Fruit fly (Drosophila melanogaster) whole organism, embryonic: Measurements from ENCODE around the gene Tdg.

ENCODE experiments used
- Asciz ChIP-seq: fragments of 200-800 bp; sonication (Bioruptor generic); optimal IDR thresholded peaks from 2 replicates; lab custom pipeline; 2017; ENCODE audit warnings: missing biosample characterization, mild to moderate bottlenecking, missing genetic modification characterization, missing genetic modification reagents
- BEAF-32 ChIP-seq: fragments of 200-800 bp; sonication (Bioruptor generic); optimal IDR thresholded peaks from 3 replicates; lab custom pipeline; 2017; ENCODE audit warnings: missing biosample characterization, missing genetic modification characterization, mild to moderate bottlenecking, moderate library complexity, missing genetic modification reagents
- Bgb ChIP-seq: fragments of 200-800 bp; sonication (Bioruptor generic); IDR thresholded peaks from 2 replicates; pipeline ENCODE4 v1.3.6; 2022; ENCODE audit warnings: missing biosample characterization, missing genetic modification characterization; ENCODE audit not compliant: partially characterized antibody
- CG1024 ChIP-seq: fragments of 200-800 bp; sonication (Bioruptor generic); IDR thresholded peaks from 2 replicates; pipeline ENCODE4 v1.3.6; 2022; ENCODE audit warnings: missing biosample characterization, missing genetic modification characterization
- CG10274 ChIP-seq: fragments of 200-800 bp; sonication (Bioruptor generic); optimal IDR thresholded peaks from 3 replicates; lab custom pipeline; 2017; ENCODE audit warnings: missing biosample characterization, mild to moderate bottlenecking, missing genetic modification characterization
- CG10565 ChIP-seq: fragments of 200-800 bp; sonication (Bioruptor generic); optimal IDR thresholded peaks from 3 replicates; lab custom pipeline; 2016; ENCODE audit warnings: missing biosample characterization, mild to moderate bottlenecking, missing genetic modification characterization
- CG12219 ChIP-seq: fragments of 200-800 bp; sonication (Bioruptor generic); optimal IDR thresholded peaks from 3 replicates; lab custom pipeline; 2018; ENCODE audit warnings: missing biosample characterization, mild to moderate bottlenecking, missing genetic modification characterization
- CG14860 ChIP-seq: fragments of 200-800 bp; sonication (Bioruptor generic); IDR thresholded peaks from 3 replicates; pipeline ENCODE4 v1.3.6; 2022; ENCODE audit warnings: missing biosample characterization, missing genetic modification characterization; ENCODE audit not compliant: partially characterized antibody
- CG15514 ChIP-seq: fragments of 200-800 bp; sonication (Bioruptor generic); optimal IDR thresholded peaks from 3 replicates; lab custom pipeline; 2017; ENCODE audit warnings: missing biosample characterization, missing genetic modification characterization, mild to moderate bottlenecking, moderate library complexity, missing genetic modification reagents
- CG17612 ChIP-seq: fragments of 200-800 bp; sonication (Bioruptor generic); IDR thresholded peaks from 2 replicates; pipeline ENCODE4 v1.3.6; 2022; ENCODE audit warnings: missing biosample characterization, missing genetic modification characterization
- CG17912 ChIP-seq: fragments of 200-800 bp; sonication (Bioruptor generic); optimal IDR thresholded peaks from 2 replicates; lab custom pipeline; 2018; ENCODE audit warnings: missing biosample characterization, mild to moderate bottlenecking, missing genetic modification characterization
- CG1792 ChIP-seq: fragments of 200-800 bp; sonication (Bioruptor generic); optimal IDR thresholded peaks from 2 replicates; lab custom pipeline; 2016; ENCODE audit warnings: missing biosample characterization, missing genetic modification characterization
- CG2199 ChIP-seq: fragments of 200-800 bp; sonication (Bioruptor generic); IDR thresholded peaks from 3 replicates; pipeline ENCODE4 v1.3.6; 2022; ENCODE audit warnings: missing biosample characterization, missing genetic modification characterization
- CG4360 ChIP-seq: fragments of 200-800 bp; sonication (Bioruptor generic); IDR thresholded peaks from 2 replicates; pipeline ENCODE4 v1.3.6; 2022; ENCODE audit warnings: missing biosample characterization, missing genetic modification characterization
- CG43689 ChIP-seq: fragments of 200-800 bp; sonication (Bioruptor generic); IDR thresholded peaks from 2 replicates; pipeline ENCODE4 v1.3.6; 2022; ENCODE audit warnings: missing biosample characterization, missing genetic modification characterization
- CG7839 ChIP-seq: fragments of 200-800 bp; sonication (Bioruptor generic); optimal IDR thresholded peaks from 3 replicates; lab custom pipeline; 2018; ENCODE audit warnings: missing biosample characterization, mild to moderate bottlenecking, missing genetic modification characterization, moderate library complexity
- CG8478 ChIP-seq: fragments of >200 bp; optimal IDR thresholded peaks from 2 replicates; lab custom pipeline; 2018
- D19A ChIP-seq: fragments of 200-800 bp; optimal IDR thresholded peaks from 3 replicates; lab custom pipeline; 2019; ENCODE audit warnings: missing biosample characterization, mild to moderate bottlenecking, missing genetic modification characterization, moderate library complexity
- Dbx ChIP-seq: fragments of 200-800 bp; sonication (Bioruptor generic); IDR thresholded peaks from 3 replicates; pipeline ENCODE4 v1.3.6; 2022; ENCODE audit warnings: missing biosample characterization, missing genetic modification characterization
- Doc2 ChIP-seq: fragments of 200-800 bp; sonication (Bioruptor generic); IDR thresholded peaks from 2 replicates; pipeline ENCODE4 v1.3.6; 2022; ENCODE audit warnings: missing biosample characterization, missing genetic modification characterization
- Doc3 ChIP-seq: fragments of 200-800 bp; sonication (Bioruptor generic); IDR thresholded peaks from 3 replicates; pipeline ENCODE4 v1.3.6; 2022; ENCODE audit warnings: missing biosample characterization, missing genetic modification characterization; ENCODE audit not compliant: partially characterized antibody
- Drgx ChIP-seq: fragments of 200-800 bp; sonication (Bioruptor generic); IDR thresholded peaks from 2 replicates; pipeline ENCODE4 v1.3.6; 2022; ENCODE audit warnings: missing biosample characterization, missing genetic modification characterization
- E2f2 ChIP-seq: fragments of 200-800 bp; sonication (Bioruptor generic); IDR thresholded peaks from 2 replicates; pipeline ENCODE4 v1.3.6; 2022; ENCODE audit warnings: missing biosample characterization, missing genetic modification characterization
- Elba2 ChIP-seq: fragments of 200-800 bp; sonication (Bioruptor generic); optimal IDR thresholded peaks from 3 replicates; lab custom pipeline; 2016; ENCODE audit warnings: missing biosample characterization, missing genetic modification characterization
- HLHmδ ChIP-seq: fragments of 200-800 bp; sonication (Bioruptor generic); optimal IDR thresholded peaks from 2 replicates; lab custom pipeline; 2018; ENCODE audit warnings: missing biosample characterization, mild to moderate bottlenecking, missing genetic modification characterization, moderate library complexity
- HmgD ChIP-seq: fragments of 200-800 bp; sonication (Bioruptor generic); optimal IDR thresholded peaks from 3 replicates; lab custom pipeline; 2016; ENCODE audit warnings: missing biosample characterization, missing genetic modification characterization
- Lim3 ChIP-seq: fragments of 200-800 bp; sonication (Bioruptor generic); IDR thresholded peaks from 2 replicates; pipeline ENCODE4 v1.3.6; 2022; ENCODE audit warnings: missing biosample characterization, missing genetic modification characterization
- Lpt ChIP-seq: fragments of >200 bp; optimal IDR thresholded peaks from 2 replicates; lab custom pipeline; 2018; ENCODE audit warnings: missing biosample characterization, missing genetic modification characterization
- MESR4 ChIP-seq: fragments of 200-800 bp; sonication (Bioruptor generic); optimal IDR thresholded peaks from 2 replicates; lab custom pipeline; 2018; ENCODE audit warnings: missing biosample characterization, mild to moderate bottlenecking, missing genetic modification characterization, moderate library complexity
- Med ChIP-seq: fragments of 200-800 bp; sonication (Bioruptor generic); peaks from one replicate; lab custom pipeline; 2016; ENCODE audit warnings: missing biosample characterization, missing genetic modification characterization, mild to moderate bottlenecking, inconsistent platforms, moderate library complexity
- Neu2 ChIP-seq: fragments of 200-800 bp; sonication (Bioruptor generic); optimal IDR thresholded peaks from 3 replicates; lab custom pipeline; 2016; ENCODE audit warnings: missing biosample characterization, missing genetic modification characterization, borderline replicate concordance
- Ravus ChIP-seq: fragments of 200-800 bp; sonication (Bioruptor generic); IDR thresholded peaks from 2 replicates; pipeline ENCODE4 v1.3.6; 2022; ENCODE audit warnings: missing biosample characterization, missing genetic modification characterization
- Scr ChIP-seq: fragments of 200-800 bp; sonication (Bioruptor generic); IDR thresholded peaks from 2 replicates; pipeline ENCODE4 v1.3.6; 2022; ENCODE audit warnings: missing biosample characterization, missing genetic modification characterization; ENCODE audit not compliant: partially characterized antibody
- aop ChIP-seq: fragments of 200-800 bp; sonication (Bioruptor generic); IDR thresholded peaks from 2 replicates; pipeline ENCODE4 v1.3.6; 2022; ENCODE audit warnings: missing biosample characterization, missing genetic modification characterization
- chm ChIP-seq: fragments of 200-800 bp; sonication (Bioruptor generic); IDR thresholded peaks from 2 replicates; pipeline ENCODE4 v1.3.6; 2022; ENCODE audit warnings: missing biosample characterization, missing genetic modification characterization
- ewg ChIP-seq: fragments of 200-800 bp; sonication (Bioruptor generic); optimal IDR thresholded peaks from 3 replicates; lab custom pipeline; 2017; ENCODE audit warnings: mild to moderate bottlenecking, missing biosample characterization, missing genetic modification reagents, missing genetic modification characterization
- gem ChIP-seq: fragments of 200-800 bp; sonication (Bioruptor generic); optimal IDR thresholded peaks from 2 replicates; lab custom pipeline; 2019; ENCODE audit warnings: missing biosample characterization, mild to moderate bottlenecking, missing genetic modification characterization, moderate library complexity
- inv ChIP-seq: fragments of 200-800 bp; sonication (Bioruptor generic); IDR thresholded peaks from 2 replicates; pipeline ENCODE4 v1.3.6; 2022; ENCODE audit warnings: missing biosample characterization, missing genetic modification characterization; ENCODE audit not compliant: partially characterized antibody
- kah ChIP-seq: fragments of 200-800 bp; sonication (Bioruptor generic); optimal IDR thresholded peaks from 2 replicates; lab custom pipeline; 2018; ENCODE audit warnings: missing biosample characterization, mild to moderate bottlenecking, missing genetic modification characterization
- luna ChIP-seq: fragments of 200-800 bp; sonication (Bioruptor generic); optimal IDR thresholded peaks from 2 replicates; lab custom pipeline; 2016; ENCODE audit warnings: missing biosample characterization, missing genetic modification characterization
- mld ChIP-seq: fragments of 200-800 bp; sonication (Bioruptor generic); IDR thresholded peaks from 3 replicates; pipeline ENCODE4 v1.3.6; 2022; ENCODE audit warnings: missing biosample characterization, missing genetic modification characterization; ENCODE audit not compliant: partially characterized antibody
- pita ChIP-seq: fragments of 200-800 bp; sonication (Bioruptor generic); optimal IDR thresholded peaks from 2 replicates; lab custom pipeline; 2017; ENCODE audit warnings: missing biosample characterization, mild to moderate bottlenecking, missing genetic modification characterization
- prd ChIP-seq, 3 experiments: fragments of >200 bp in 2 of 3; fragments of 200-800 bp in 1 of 3; sonication (Bioruptor generic) in 1 of 3; optimal IDR thresholded peaks in 2 of 3; IDR thresholded peaks in 1 of 3; 2 replicates in 2 of 3; 3 replicates in 1 of 3; pipeline versions ENCODE4 v1.3.6 to Lab custom; 2017 to 2022; ENCODE audit warnings: missing biosample characterization in 1 of 3, missing genetic modification characterization in 1 of 3
- row ChIP-seq: fragments of 200-800 bp; sonication (Bioruptor generic); IDR thresholded peaks from 3 replicates; pipeline ENCODE4 v1.3.6; 2022; ENCODE audit warnings: missing biosample characterization, missing genetic modification characterization
- sens ChIP-seq: fragments of 200-800 bp; sonication (Bioruptor generic); peaks from one replicate; lab custom pipeline; 2016; ENCODE audit warnings: missing biosample characterization, missing genetic modification characterization
- seq ChIP-seq: fragments of 200-800 bp; sonication (Bioruptor generic); IDR thresholded peaks from 2 replicates; pipeline ENCODE4 v1.3.6; 2022; ENCODE audit warnings: missing biosample characterization, missing genetic modification characterization
- tio ChIP-seq: fragments of 200-800 bp; sonication (Bioruptor generic); optimal IDR thresholded peaks from 2 replicates; lab custom pipeline; 2017; ENCODE audit warnings: missing biosample characterization, missing genetic modification characterization, inconsistent platforms
- vvl ChIP-seq: fragments of 200-800 bp; sonication (Bioruptor generic); IDR thresholded peaks from 2 replicates; pipeline ENCODE4 v1.3.6; 2022; ENCODE audit warnings: missing biosample characterization, missing genetic modification characterization

Gene Tdg

DNA sequence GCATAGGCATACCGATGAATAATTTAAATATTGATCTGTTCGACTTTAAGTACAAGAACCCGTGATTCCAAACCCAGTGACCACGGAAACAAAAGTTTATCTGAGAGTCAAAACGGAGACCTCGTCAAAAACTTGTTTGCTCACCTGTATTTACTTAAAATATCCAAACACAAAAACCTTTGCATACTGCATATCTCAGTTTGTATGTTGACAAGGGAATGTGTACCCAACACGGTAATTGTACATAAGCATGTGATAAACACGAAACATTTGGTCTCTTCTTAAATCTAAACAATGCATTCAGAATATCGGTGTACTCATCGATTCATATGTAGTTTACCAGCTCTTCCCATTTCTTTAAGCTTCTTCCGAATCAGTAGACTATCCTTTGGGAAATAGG, 59.9 kb downstream of the Tdg start (continued):
- TF ChIP-seq gem (tag; lab: Kevin White, UChicago) (peak; percentile 91), CG10274 (GFP tag; lab: Kevin White, UChicago) (peak; percentile 82), pita (GFP tag; lab: Kevin White, UChicago) (no peak), CG43689 (no peak), Bgb (no peak), CG8478 (lab: Kevin White, UChicago) (no peak), Elba2 (GFP tag; lab: Kevin White, UChicago) (no peak), chm (GFP tag; lab: Robert Waterston, UW) (peak; percentile 97), Med (peak; percentile 99), Drgx (GFP tag; lab: Robert Waterston, UW) (no peak), Ravus (GFP tag; lab: Robert Waterston, UW) (no peak; the same call in 1 of the 2 replicates), prd (optimal IDR thresholded peaks at IDR 0.05; lab: Kevin White, UChicago) (no peak), prd (GFP tag; IDR thresholded peaks at IDR 0.05; lab: Robert Waterston, UW) (no peak; the same call in 1 of the 3 replicates), vvl (GFP tag; lab: Robert Waterston, UW) (peak; percentile 87), CG1792 (peak; percentile 89), kah (GFP tag; lab: Kevin White, UChicago) (peak; percentile 87), Scr (GFP tag; lab: Robert Waterston, UW) (no peak), Neu2 (GFP tag; lab: Kevin White, UChicago) (peak; percentile 77), HmgD (peak; percentile 23), E2f2 (peak; percentile 72), Doc2 (GFP tag; lab: Robert Waterston, UW) (no peak), CG7839 (peak; percentile 78), CG4360 (GFP tag; lab: Robert Waterston, UW) (peak; percentile 77), HLHmδ (GFP tag; lab: Kevin White, UChicago) (peak; percentile 99), CG17912 (peak; percentile 96), mld (GFP tag; lab: Robert Waterston, UW) (no peak), tio (peak; percentile 85), ewg (GFP tag; lab: Kevin White, UChicago) (peak; percentile 78), Lim3 (GFP tag; lab: Robert Waterston, UW) (no peak)

DNA sequence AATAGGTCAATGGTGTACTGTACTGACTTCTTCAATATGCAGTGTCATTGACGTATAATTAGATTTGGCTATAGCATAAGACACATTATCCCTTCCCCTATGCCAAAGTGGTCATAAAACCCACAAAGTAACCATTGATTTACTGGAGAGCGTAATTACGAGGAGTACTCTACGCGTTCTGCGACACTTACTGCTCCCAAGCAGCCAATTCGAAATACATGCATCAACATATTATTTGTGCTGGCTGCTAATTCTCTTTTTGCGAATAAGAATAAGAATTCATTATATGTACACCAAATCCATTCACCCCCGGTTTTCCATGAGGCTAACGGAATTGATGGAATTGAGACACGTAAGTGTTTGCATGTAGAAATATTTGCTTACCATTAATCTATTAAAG, 65.1 kb downstream of the Tdg start:
- TF ChIP-seq Doc3 (GFP tag; lab: Robert Waterston, UW) (no peak), Elba2 (GFP tag; lab: Kevin White, UChicago) (peak; percentile 83), CG2199 (GFP tag; lab: Robert Waterston, UW) (peak; percentile 57; the same call in 1 of the 3 replicates), luna (GFP tag; lab: Kevin White, UChicago) (no peak), MESR4 (GFP tag; lab: Kevin White, UChicago) (no peak), Lpt (GFP tag; lab: Kevin White, UChicago) (no peak)

DNA sequence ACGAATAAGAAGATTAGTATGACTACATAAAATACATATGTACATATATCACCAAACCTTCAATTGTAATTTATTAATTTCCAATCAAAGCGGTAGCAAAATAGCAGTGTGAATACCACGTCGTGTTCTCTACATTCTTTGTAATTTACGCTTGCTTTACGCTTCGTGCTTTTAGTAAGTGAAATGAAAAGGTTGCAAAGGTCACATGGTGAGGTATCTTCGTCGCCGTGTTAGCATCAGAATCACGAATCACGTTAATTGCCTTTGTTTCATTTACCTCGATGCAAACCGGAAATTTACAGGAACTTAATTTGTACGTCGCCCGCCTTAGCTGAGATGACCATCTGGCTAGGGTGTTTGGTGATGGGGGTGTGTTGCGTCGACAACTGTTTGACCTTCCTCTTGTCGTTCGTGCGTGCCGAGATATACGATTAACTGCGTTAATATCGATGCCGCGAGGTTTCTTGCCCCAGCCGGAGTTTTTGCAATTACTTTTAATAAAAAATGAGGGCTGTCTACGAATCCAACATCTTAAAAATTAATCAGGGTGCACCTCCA, 66.8 kb downstream of the Tdg start:
- TF ChIP-seq Med: peak; percentile 77
- TF ChIP-seq CG2199 (GFP tag; lab: Robert Waterston, UW): peak; percentile 91
- TF ChIP-seq Dbx (GFP tag; lab: Robert Waterston, UW): 0 out of 3 replicates have a peak, but pooled peaks have one; percentile 16
- no peak for TF ChIP-seq CG12219
- TF ChIP-seq CG14860 (GFP tag; lab: Robert Waterston, UW): 0 out of 3 replicates have a peak, but pooled peaks have one; percentile 15
- TF ChIP-seq CG1024 (GFP tag; lab: Robert Waterston, UW): no peak
- TF ChIP-seq CG17612 (GFP tag; lab: Robert Waterston, UW): no peak
- TF ChIP-seq inv: 0 out of 2 replicates have a peak, but pooled peaks have one; percentile 25
- peak; percentile 42 for TF ChIP-seq D19A (tag; lab: Kevin White, UChicago)
- TF ChIP-seq aop: no peak
- 0 out of 2 replicates have a peak, but pooled peaks have one; percentile 34 for TF ChIP-seq seq
- TF ChIP-seq sens (GFP tag; lab: Kevin White, UChicago): peak; percentile 66
- peak; percentile 32 for TF ChIP-seq BEAF-32 (GFP tag; lab: Kevin White, UChicago)
- TF ChIP-seq Asciz (GFP tag; lab: Kevin White, UChicago): no peak
- TF ChIP-seq Bgb: no peak
- TF ChIP-seq CG15514: peak; percentile 67
- peak; percentile 32; the same call in 1 of the 3 replicates for TF ChIP-seq row (GFP tag; lab: Robert Waterston, UW)
- no peak for TF ChIP-seq CG10565 (GFP tag; lab: Kevin White, UChicago)
